Fruit fly (Drosophila melanogaster) whole organism, pupa: ENCODE data around the gene Sar1.

Experiments
- CG10348 ChIP-seq: fragments of 200-800 bp; sonication (Bioruptor generic); IDR thresholded peaks from 2 replicates; pipeline ENCODE4 v1.3.6; 2022; ENCODE audit warnings: missing biosample characterization, missing genetic modification characterization
- CG12605 ChIP-seq: fragments of 200-800 bp; sonication (Bioruptor generic); IDR thresholded peaks from 2 replicates; pipeline ENCODE4 v1.3.6; 2022; ENCODE audit warnings: missing biosample characterization, missing genetic modification characterization
- CG13204 ChIP-seq: fragments of 200-800 bp; sonication (Bioruptor generic); optimal IDR thresholded peaks from 2 replicates; lab custom pipeline; 2018; ENCODE audit warnings: missing biosample characterization, mild to moderate bottlenecking, missing genetic modification characterization, moderate library complexity
- CG14655 ChIP-seq: fragments of 200-800 bp; sonication (Bioruptor generic); optimal IDR thresholded peaks from 3 replicates; lab custom pipeline; 2017; ENCODE audit warnings: mild to moderate bottlenecking, missing biosample characterization, missing genetic modification reagents, missing genetic modification characterization
- CG15710 ChIP-seq: fragments of 200-800 bp; sonication (Bioruptor generic); optimal IDR thresholded peaks from 2 replicates; lab custom pipeline; 2018; ENCODE audit warnings: missing biosample characterization, mild to moderate bottlenecking, missing genetic modification characterization, moderate library complexity
- CG17806 ChIP-seq: fragments of 200-800 bp; sonication (Bioruptor generic); optimal IDR thresholded peaks from 2 replicates; lab custom pipeline; 2018; ENCODE audit warnings: missing biosample characterization, mild to moderate bottlenecking, missing genetic modification characterization, moderate library complexity
- CG32121 ChIP-seq: fragments of 200-800 bp; sonication (Bioruptor generic); IDR thresholded peaks from 2 replicates; pipeline ENCODE4 v1.3.6; 2022; ENCODE audit warnings: missing biosample characterization, missing genetic modification characterization
- CG34367 ChIP-seq: fragments of 200-800 bp; sonication (Bioruptor generic); optimal IDR thresholded peaks from 2 replicates; lab custom pipeline; 2018; ENCODE audit warnings: missing biosample characterization, mild to moderate bottlenecking, missing genetic modification characterization
- CG4496 ChIP-seq: fragments of 200-800 bp; sonication (Bioruptor generic); IDR thresholded peaks from 3 replicates; pipeline ENCODE4 v1.3.6; 2022; ENCODE audit warnings: missing biosample characterization, missing genetic modification characterization
- CG8159 ChIP-seq: fragments of 200-800 bp; sonication (Bioruptor generic); optimal IDR thresholded peaks from 3 replicates; lab custom pipeline; 2018; ENCODE audit warnings: missing biosample characterization, mild to moderate bottlenecking, missing genetic modification characterization, moderate library complexity
- CG8301 ChIP-seq: fragments of 200-800 bp; sonication (Bioruptor generic); optimal IDR thresholded peaks from 2 replicates; lab custom pipeline; 2018; ENCODE audit warnings: missing biosample characterization, mild to moderate bottlenecking, missing genetic modification characterization
- CG9948 ChIP-seq: fragments of 200-800 bp; sonication (Bioruptor generic); optimal IDR thresholded peaks from 2 replicates; lab custom pipeline; 2018; ENCODE audit warnings: missing biosample characterization, mild to moderate bottlenecking, missing genetic modification characterization, moderate library complexity
- D1 ChIP-seq: fragments of 200-800 bp; sonication (Bioruptor generic); optimal IDR thresholded peaks from 2 replicates; lab custom pipeline; 2018; ENCODE audit warnings: missing biosample characterization, mild to moderate bottlenecking, missing genetic modification characterization, moderate library complexity
- EcR ChIP-seq: fragments of 200-800 bp; sonication (Bioruptor generic); optimal IDR thresholded peaks from 3 replicates; lab custom pipeline; 2019; ENCODE audit warnings: missing biosample characterization, missing genetic modification characterization, mild to moderate bottlenecking, moderate library complexity, missing genetic modification reagents
- Ets98B ChIP-seq: fragments of 200-800 bp; sonication (Bioruptor generic); IDR thresholded peaks from 2 replicates; pipeline ENCODE4 v1.3.6; 2022; ENCODE audit warnings: missing biosample characterization, missing genetic modification characterization
- Pif1A ChIP-seq: fragments of 200-800 bp; sonication (Bioruptor generic); optimal IDR thresholded peaks from 3 replicates; lab custom pipeline; 2016; ENCODE audit warnings: missing biosample characterization, missing genetic modification characterization
- Pif1B ChIP-seq: fragments of 200-800 bp; sonication (Bioruptor generic); optimal IDR thresholded peaks from 3 replicates; lab custom pipeline; 2016; ENCODE audit warnings: missing biosample characterization, missing genetic modification characterization
- Snoo ChIP-seq: fragments of 200-800 bp; sonication (Bioruptor generic); optimal IDR thresholded peaks from 3 replicates; lab custom pipeline; 2017; ENCODE audit warnings: missing biosample characterization, mild to moderate bottlenecking, missing genetic modification characterization, inconsistent platforms
- fd96Ca ChIP-seq: fragments of 200-800 bp; sonication (Bioruptor generic); IDR thresholded peaks from 3 replicates; pipeline ENCODE4 v1.3.6; 2022; ENCODE audit warnings: missing biosample characterization, missing genetic modification characterization
- gl ChIP-seq: fragments of 200-800 bp; sonication (Bioruptor generic); optimal IDR thresholded peaks from 2 replicates; lab custom pipeline; 2018; ENCODE audit warnings: missing biosample characterization, mild to moderate bottlenecking, missing genetic modification characterization
- rn ChIP-seq: fragments of 200-800 bp; sonication (Bioruptor generic); IDR thresholded peaks from 2 replicates; pipeline ENCODE4 v1.3.6; 2022; ENCODE audit warnings: missing biosample characterization, missing genetic modification characterization

Sar1 gene

dm6 chr3R:22342151-22342550 lies 14.3 kb upstream of the Sar1 start, which contains the start of gene CG5386:
Gene CG5386, minus strand, starts transcription at chr3R:22342251.
- TF ChIP-seq rn (GFP tag; lab: Robert Waterston, UW), result no peak
- TF ChIP-seq CG10348 (GFP tag; lab: Robert Waterston, UW), result no peak
- TF ChIP-seq CG12605, result no peak

- TF ChIP-seq fd96Ca (no peak), rn (GFP tag; lab: Robert Waterston, UW) (no peak), CG12605 (no peak), CG13204 (GFP tag; lab: Kevin White, UChicago) (no peak), D1 (tag; lab: Kevin White, UChicago) (no peak), CG32121 (GFP tag; lab: Robert Waterston, UW) (no peak)
These were observed 13.8 kb upstream of the Sar1 start for dm6 chr3R:22342708-22343107.

- TF ChIP-seq CG8301 (tag; lab: Kevin White, UChicago), result no peak
- TF ChIP-seq CG12605, result no peak
- no peak for TF ChIP-seq Ets98B (GFP tag; lab: Robert Waterston, UW)
- TF ChIP-seq rn (GFP tag; lab: Robert Waterston, UW), result no peak
- no peak for TF ChIP-seq Pif1A (GFP tag; lab: Kevin White, UChicago)
These were observed 5.1 kb upstream of the Sar1 start, which contains the start of gene rdhB for dm6 chr3R:22351396-22351795. Gene rdhB, plus strand, starts transcription at chr3R:22351696.

- TF ChIP-seq fd96Ca (no peak), Pif1A (GFP tag; lab: Kevin White, UChicago) (no peak), CG14655 (GFP tag; lab: Kevin White, UChicago) (no peak), CG9948 (no peak), D1 (tag; lab: Kevin White, UChicago) (no peak), CG10348 (GFP tag; lab: Robert Waterston, UW) (no peak), Ets98B (GFP tag; lab: Robert Waterston, UW) (no peak), CG17806 (tag; lab: Kevin White, UChicago) (no peak), CG13204 (GFP tag; lab: Kevin White, UChicago) (no peak), gl (tag; lab: Kevin White, UChicago) (no peak), CG4496 (GFP tag; lab: Robert Waterston, UW) (no peak)
These were observed 1.5 kb downstream of the Sar1 start for dm6 chr3R:22357942-22358341.

dm6 chr3R:22358810-22359209 lies 2.3 kb downstream of the Sar1 start:
- TF ChIP-seq Pif1A (GFP tag; lab: Kevin White, UChicago) (peak; percentile 76), CG9948 (peak; percentile 75), CG12605 (peak; percentile 87), CG4496 (GFP tag; lab: Robert Waterston, UW) (peak; percentile 95), rn (GFP tag; lab: Robert Waterston, UW) (peak; percentile 76), CG8301 (tag; lab: Kevin White, UChicago) (peak; percentile 78), Ets98B (GFP tag; lab: Robert Waterston, UW) (peak; percentile 94), CG32121 (GFP tag; lab: Robert Waterston, UW) (peak; percentile 90), CG34367 (tag; lab: Kevin White, UChicago) (peak; percentile 78), gl (tag; lab: Kevin White, UChicago) (peak; percentile 69), CG10348 (GFP tag; lab: Robert Waterston, UW) (peak; percentile 49; the same call in 1 of the 2 replicates), CG15710 (tag; lab: Kevin White, UChicago) (peak; percentile 75), CG13204 (GFP tag; lab: Kevin White, UChicago) (no peak), Pif1B (GFP tag; lab: Kevin White, UChicago) (peak; percentile 79), CG17806 (tag; lab: Kevin White, UChicago) (peak; percentile 83), CG14655 (GFP tag; lab: Kevin White, UChicago) (peak; percentile 78), CG8159 (peak; percentile 83), Snoo (tag; lab: Kevin White, UChicago) (peak; percentile 20), EcR (peak; percentile 48), fd96Ca (peak; percentile 89), D1 (tag; lab: Kevin White, UChicago) (no peak)

dm6 chr3R:22362218-22362907 lies 5.9 kb downstream of the Sar1 start, which contains the start of the genes JMJD6, CG7071 and Muted:
Gene JMJD6, minus strand, starts transcription at chr3R:22362371.
Gene CG7071, plus strand, starts transcription at chr3R:22362620.
Gene Muted, plus strand, starts transcription at chr3R:22362620.
- TF ChIP-seq CG32121 (GFP tag; lab: Robert Waterston, UW), result peak; percentile 85
- TF ChIP-seq Snoo (tag; lab: Kevin White, UChicago), result peak; percentile 73
- no peak for TF ChIP-seq EcR
- peak; percentile 94 for TF ChIP-seq CG4496 (GFP tag; lab: Robert Waterston, UW)
- TF ChIP-seq CG14655 (GFP tag; lab: Kevin White, UChicago), result peak; percentile 83
- TF ChIP-seq gl (tag; lab: Kevin White, UChicago), result peak; percentile 43
- peak; percentile 77 for TF ChIP-seq CG8301 (tag; lab: Kevin White, UChicago)
- TF ChIP-seq CG13204 (GFP tag; lab: Kevin White, UChicago), result no peak
- peak; percentile 85 for TF ChIP-seq Ets98B (GFP tag; lab: Robert Waterston, UW)
- peak; percentile 82 for TF ChIP-seq rn (GFP tag; lab: Robert Waterston, UW)
- TF ChIP-seq CG9948, result peak; percentile 74
- TF ChIP-seq CG8159, result peak; percentile 78
- peak; percentile 81 for TF ChIP-seq CG15710 (tag; lab: Kevin White, UChicago)
- peak; percentile 87 for TF ChIP-seq Pif1A (GFP tag; lab: Kevin White, UChicago)
- TF ChIP-seq CG34367 (tag; lab: Kevin White, UChicago), result peak; percentile 65
- TF ChIP-seq CG10348 (GFP tag; lab: Robert Waterston, UW), result no peak; the same call in 1 of the 2 replicates
- peak; percentile 36; the same call in 1 of the 2 replicates for TF ChIP-seq CG12605
- TF ChIP-seq fd96Ca, result peak; percentile 87; the same call in 2 of the 3 replicates
- TF ChIP-seq Pif1B (GFP tag; lab: Kevin White, UChicago), result peak; percentile 74
- peak; percentile 83 for TF ChIP-seq CG17806 (tag; lab: Kevin White, UChicago)
- no peak for TF ChIP-seq D1 (tag; lab: Kevin White, UChicago)
